Fruit fly (Drosophila melanogaster): ENCODE results near the gene nej.

The nej gene

DNA sequence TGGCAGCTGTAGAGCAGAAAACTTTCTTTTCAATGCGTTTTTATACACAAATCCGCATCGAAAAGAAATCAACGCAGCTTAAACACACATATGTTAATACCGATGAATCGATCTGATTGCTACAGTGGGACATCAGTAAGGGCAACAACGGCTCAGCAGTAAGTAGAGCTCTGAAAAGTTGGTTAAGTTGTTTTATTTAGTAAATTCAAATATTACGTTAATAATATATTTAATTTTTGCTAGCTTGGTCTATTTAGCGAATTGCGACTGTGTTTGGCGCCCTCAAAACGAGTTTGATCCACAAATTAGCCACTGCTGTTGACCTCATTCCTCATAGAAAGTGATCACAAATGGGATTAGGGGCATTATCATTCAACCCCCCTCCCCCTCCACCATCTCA, 34.9 kb downstream of the nej start (continued):
- TF ChIP-seq Hey (tag; optimal IDR thresholded peaks at IDR 0.05) (no peak), unc-4 (GFP tag; IDR thresholded peaks at IDR 0.05; ENCODE audit: partially characterized antibody) (no peak), CG14667 (GFP tag; IDR thresholded peaks at IDR 0.05) (peak; percentile 36; the same call in 1 of the 2 replicates), CG14050 (GFP tag; IDR thresholded peaks at IDR 0.05) (peak; percentile 47; the same call in 2 of the 3 replicates), wdn (GFP tag; IDR thresholded peaks at IDR 0.05) (0 out of 2 replicates have a peak, but pooled peaks have one; percentile 5), Gug (GFP tag; IDR thresholded peaks at IDR 0.05) (peak; percentile 56; the same call in 3 of the 4 replicates), CG13287 (GFP tag; IDR thresholded peaks at IDR 0.05; ENCODE audit: partially characterized antibody) (no peak), CG14965 (GFP tag; optimal IDR thresholded peaks at IDR 0.05; ENCODE audit: borderline replicate concordance) (no peak), gce (GFP tag; IDR thresholded peaks at IDR 0.05) (peak; percentile 56; the same call in 1 of the 3 replicates), CG18764 (GFP tag; optimal IDR thresholded peaks at IDR 0.05) (no peak), jigr1 (GFP tag; IDR thresholded peaks at IDR 0.05) (no peak), stwl (tag; optimal IDR thresholded peaks at IDR 0.05) (no peak), CG31365 (tag; optimal IDR thresholded peaks at IDR 0.05) (no peak), tx (GFP tag; optimal IDR thresholded peaks at IDR 0.05) (no peak), br (optimal IDR thresholded peaks at IDR 0.05) (no peak), Mad (GFP tag; optimal IDR thresholded peaks at IDR 0.05) (no peak), CG4820 (GFP tag; optimal IDR thresholded peaks at IDR 0.05) (peak; percentile 24), sima (GFP tag; optimal IDR thresholded peaks at IDR 0.05) (no peak), en (GFP tag; optimal IDR thresholded peaks at IDR 0.05) (no peak), Spps (tag; optimal IDR thresholded peaks at IDR 0.05) (no peak), Dip2 (GFP tag; IDR thresholded peaks at IDR 0.05) (no peak), Bgb (GFP tag; IDR thresholded peaks at IDR 0.05; ENCODE audit: partially characterized antibody) (no peak), vfl (GFP tag; optimal IDR thresholded peaks at IDR 0.05) (no peak), tll (GFP tag; optimal IDR thresholded peaks at IDR 0.05) (no peak), Drgx (GFP tag; IDR thresholded peaks at IDR 0.05) (0 out of 2 replicates have a peak, but pooled peaks have one; percentile 21), gt (GFP tag; IDR thresholded peaks at IDR 0.05) (0 out of 2 replicates have a peak, but pooled peaks have one; percentile 11), Lhr (GFP tag; optimal IDR thresholded peaks at IDR 0.05) (peak; percentile 1), al (GFP tag; IDR thresholded peaks at IDR 0.05) (no peak), Sox100B (GFP tag; optimal IDR thresholded peaks at IDR 0.05) (peak; percentile 37), pum (GFP tag; optimal IDR thresholded peaks at IDR 0.05) (no peak), CG3163 (GFP tag; optimal IDR thresholded peaks at IDR 0.05) (no peak), dmrt11E (tag; optimal IDR thresholded peaks at IDR 0.05) (peak; percentile 22), CG11504 (tag; optimal IDR thresholded peaks at IDR 0.05) (peak; percentile 80), CrebB (tag; optimal IDR thresholded peaks at IDR 0.05) (no peak), usp (GFP tag; optimal IDR thresholded peaks at IDR 0.05) (no peak), tap (tag; optimal IDR thresholded peaks at IDR 0.05) (peak; percentile 39), lbe (GFP tag; optimal IDR thresholded peaks at IDR 0.05) (no peak), CG34422 (GFP tag; IDR thresholded peaks at IDR 0.05) (peak; percentile 61; the same call in 1 of the 3 replicates), CG8478 (optimal IDR thresholded peaks at IDR 0.05) (no peak), H15 (GFP tag; IDR thresholded peaks at IDR 0.05) (peak; percentile 65; the same call in 1 of the 3 replicates), HmgZ (tag; optimal IDR thresholded peaks at IDR 0.05) (no peak), ara (GFP tag; IDR thresholded peaks at IDR 0.05) (no peak; the same call in 1 of the 2 replicates), CG5180 (GFP tag; optimal IDR thresholded peaks at IDR 0.05) (peak; percentile 16), hb (GFP tag; IDR thresholded peaks at IDR 0.05; ENCODE audit: partially characterized antibody) (no peak), bab2 (GFP tag; optimal IDR thresholded peaks at IDR 0.05) (no peak), CG12155 (GFP tag; optimal IDR thresholded peaks at IDR 0.05) (peak; percentile 10), fd3F (GFP tag; optimal IDR thresholded peaks at IDR 0.05) (peak; percentile 13), MBD-R2 (GFP tag; IDR thresholded peaks at IDR 0.05) (no peak), CG7271 (tag; optimal IDR thresholded peaks at IDR 0.05) (no peak), CG6654 (GFP tag; optimal IDR thresholded peaks at IDR 0.05) (no peak), CG7839 (tag; optimal IDR thresholded peaks at IDR 0.05) (peak; percentile 64), HmgD (GFP tag; optimal IDR thresholded peaks at IDR 0.05) (no peak)

Data from whole organism, embryonic.